Worm (Caenorhabditis elegans): Measurements from ENCODE around the gene pxd-1.

The pxd-1 gene

ce11 chrIII:4005446-4006192 is at the start of gene pxd-1:
Gene pxd-1, plus strand, starts transcription at chrIII:4006142.
- TF ChIP-seq attf-5 (GFP tag; optimal IDR thresholded peaks at IDR 0.05), result peak; percentile 8
- no peak for TF ChIP-seq cebp-1 (GFP tag; IDR thresholded peaks at IDR 0.05)
- TF ChIP-seq cebp-1 (tag; optimal IDR thresholded peaks at IDR 0.05), result peak; percentile 6
- TF ChIP-seq K11D2.4 (GFP tag; IDR thresholded peaks at IDR 0.05), result no peak
- peak; percentile 13 for TF ChIP-seq somi-1 (GFP tag; optimal IDR thresholded peaks at IDR 0.05)
- no peak for TF ChIP-seq hlh-26 (GFP tag; conservative IDR thresholded peaks at IDR 0.05)

ce11 chrIII:3956293-3956692 is 49.6 kb upstream of the pxd-1 start, which contains the start of gene F37A8.5:
Gene F37A8.5, plus strand, starts transcription at chrIII:3956624.
- TF ChIP-seq T07F8.4 (tag; optimal IDR thresholded peaks at IDR 0.05), result no peak
- TF ChIP-seq Y79H2A.3 (GFP tag; conservative IDR thresholded peaks at IDR 0.05), result no peak
- no peak for TF ChIP-seq ZK185.1 (tag; optimal IDR thresholded peaks at IDR 0.05; ENCODE audit: poor library complexity, severe bottlenecking)
- no peak for TF ChIP-seq K12H6.12 (tag; optimal IDR thresholded peaks at IDR 0.05)
- TF ChIP-seq lsl-1 (GFP tag; optimal IDR thresholded peaks at IDR 0.05), result no peak
- TF ChIP-seq ama-1 (optimal IDR thresholded peaks at IDR 0.05), result no peak
- TF ChIP-seq ama-1 (GFP tag; optimal IDR thresholded peaks at IDR 0.05), result no peak
- no peak for TF ChIP-seq hmg-20 (GFP tag; IDR thresholded peaks at IDR 0.05)
- no peak for TF ChIP-seq madf-3 (GFP tag; IDR thresholded peaks at IDR 0.05)
- TF ChIP-seq F33H1.4 (GFP tag; IDR thresholded peaks at IDR 0.05), result no peak
- TF ChIP-seq pha-4 (tag; optimal IDR thresholded peaks at IDR 0.05), result no peak
- TF ChIP-seq F22D6.2 (tag; optimal IDR thresholded peaks at IDR 0.05), result no peak
- TF ChIP-seq lin-35 (GFP tag; optimal IDR thresholded peaks at IDR 0.05), result no peak
- no peak for TF ChIP-seq T26A5.8 (tag; optimal IDR thresholded peaks at IDR 0.05)
- TF ChIP-seq snpc-1.3 (tag; optimal IDR thresholded peaks at IDR 0.05; ENCODE audit: insufficient read depth), result no peak
- no peak for TF ChIP-seq unc-130 (GFP tag; optimal IDR thresholded peaks at IDR 0.05)

ce11 chrIII:3957119-3957739 is 48.7 kb upstream of the pxd-1 start:
- TF ChIP-seq chd-7 (tag; optimal IDR thresholded peaks at IDR 0.05), result peak; percentile 44
- no peak for TF ChIP-seq nhr-179 (tag; optimal IDR thresholded peaks at IDR 0.05)
- no peak for TF ChIP-seq ceh-79 (tag; optimal IDR thresholded peaks at IDR 0.05)
- TF ChIP-seq F57A8.1 (GFP tag; optimal IDR thresholded peaks at IDR 0.05), result no peak
- no peak for TF ChIP-seq K12H6.12 (tag; optimal IDR thresholded peaks at IDR 0.05)
- no peak for TF ChIP-seq B0336.3 (GFP tag; IDR thresholded peaks at IDR 0.05)
- TF ChIP-seq Y79H2A.3 (GFP tag; conservative IDR thresholded peaks at IDR 0.05), result no peak
- no peak for TF ChIP-seq Y95B8A.8 (GFP tag; IDR thresholded peaks at IDR 0.05)
- TF ChIP-seq egrh-3 (GFP tag; IDR thresholded peaks at IDR 0.05), result no peak
- TF ChIP-seq attf-6 (GFP tag; IDR thresholded peaks at IDR 0.05), result 0 out of 2 replicates have a peak, but pooled peaks have one; percentile 21
- TF ChIP-seq ztf-26 (tag; optimal IDR thresholded peaks at IDR 0.05), result no peak
- TF ChIP-seq ama-1 (optimal IDR thresholded peaks at IDR 0.05), result peak; percentile 32
- no peak for TF ChIP-seq ama-1 (GFP tag; optimal IDR thresholded peaks at IDR 0.05)
- no peak for TF ChIP-seq hrde-1 (tag; optimal IDR thresholded peaks at IDR 0.05; ENCODE audit: borderline replicate concordance)
- no peak for TF ChIP-seq hlh-26 (GFP tag; conservative IDR thresholded peaks at IDR 0.05)
- peak; percentile 51 for TF ChIP-seq snpc-4 (GFP tag; optimal IDR thresholded peaks at IDR 0.05)
- peak; percentile 35 to 78 (median 53) for TF ChIP-seq snpc-4 (tag; optimal IDR thresholded peaks at IDR 0.05)
- no peak for TF ChIP-seq lin-26 (GFP tag; IDR thresholded peaks at IDR 0.05)
- no peak for TF ChIP-seq aptf-2 (GFP tag; conservative IDR thresholded peaks at IDR 0.05)
- no peak for TF ChIP-seq pbrm-1 (GFP tag; IDR thresholded peaks at IDR 0.05)
- no peak for TF ChIP-seq rcor-1 (GFP tag; IDR thresholded peaks at IDR 0.05)
- TF ChIP-seq snpc-1.1 (tag; optimal IDR thresholded peaks at IDR 0.05; ENCODE audit: insufficient read depth), result peak; percentile 20
- TF ChIP-seq xnd-1 (tag; optimal IDR thresholded peaks at IDR 0.05), result no peak
- 0 out of 2 replicates have a peak, but pooled peaks have one; percentile 27 for TF ChIP-seq nfyb-1 (GFP tag; IDR thresholded peaks at IDR 0.05)
- TF ChIP-seq attf-5 (GFP tag; optimal IDR thresholded peaks at IDR 0.05), result no peak
- TF ChIP-seq madf-3 (GFP tag; IDR thresholded peaks at IDR 0.05), result no peak
- TF ChIP-seq ztf-3 (GFP tag; optimal IDR thresholded peaks at IDR 0.05), result no peak
- no peak for TF ChIP-seq unc-130 (GFP tag; optimal IDR thresholded peaks at IDR 0.05)
- no peak for TF ChIP-seq rec-8 (tag; optimal IDR thresholded peaks at IDR 0.05)
